Worm (Caenorhabditis elegans) whole organism, L4 larva: Measurements from ENCODE around the gene Y80D3A.8.
A peak's percentile ranks its signal among the peaks of the same experiment; 100 is the strongest.

Source experiments
- F26F4.8 ChIP-seq: fragments of 200-800 bp; sonication (Bioruptor generic); conservative IDR thresholded peaks from 2 replicates; pipeline ENCODE4 v1.3.6; 2022; ENCODE audit warnings: missing genetic modification characterization, missing compliant biosample characterization
- F49E8.2 ChIP-seq: sonication (generic microtip); optimal IDR thresholded peaks from 2 replicates; lab custom pipeline; 2016; ENCODE audit warnings: missing compliant biosample characterization, mild to moderate bottlenecking, missing genetic modification characterization, borderline replicate concordance
- R02D3.7 ChIP-seq: fragments of 150-350 bp; sonication (generic microtip); optimal IDR thresholded peaks from 3 replicates; lab custom pipeline; 2014; ENCODE audit warnings: missing biosample characterization, missing genetic modification characterization
- T20F7.1 ChIP-seq: fragments of 200-800 bp; sonication (Bioruptor generic); optimal IDR thresholded peaks from 2 replicates; lab custom pipeline; 2018; ENCODE audit warnings: mild to moderate bottlenecking, missing genetic modification characterization, missing compliant biosample characterization
- Y5F2A.4 ChIP-seq: fragments of 200-800 bp; sonication (Bioruptor generic); optimal IDR thresholded peaks from 2 replicates; lab custom pipeline; 2018; ENCODE audit warnings: mild to moderate bottlenecking, missing genetic modification characterization, missing compliant biosample characterization
- Y75B8A.6 ChIP-seq: fragments of 200-800 bp; sonication (Bioruptor generic); IDR thresholded peaks from 2 replicates; pipeline ENCODE4 v1.3.6; 2022; ENCODE audit warnings: missing genetic modification reagents, missing genetic modification characterization, missing compliant biosample characterization
- ZK337.2 ChIP-seq: fragments of 200-800 bp; sonication (Bioruptor generic); IDR thresholded peaks from 2 replicates; pipeline ENCODE4 v1.3.6; 2022; ENCODE audit warnings: missing genetic modification reagents, missing genetic modification characterization, missing compliant biosample characterization
- ama-1 ChIP-seq: fragments of 150-350 bp; optimal IDR thresholded peaks from 2 replicates; lab custom pipeline; 2014; ENCODE audit warnings: inconsistent platforms, mixed read lengths
- ceh-28 ChIP-seq: fragments of 150-350 bp; optimal IDR thresholded peaks from 2 replicates; lab custom pipeline; 2014; ENCODE audit warnings: missing biosample characterization, missing genetic modification reagents, missing genetic modification characterization
- ceh-32 ChIP-seq: sonication (generic microtip); optimal IDR thresholded peaks from 2 replicates; lab custom pipeline; 2016; ENCODE audit warnings: mild to moderate bottlenecking, missing genetic modification characterization, missing compliant biosample characterization; ENCODE audit not compliant: poor library complexity
- ceh-62 ChIP-seq: sonication (generic microtip); optimal IDR thresholded peaks from 2 replicates; lab custom pipeline; 2017; ENCODE audit warnings: missing biosample characterization, missing genetic modification characterization
- ceh-82 ChIP-seq: sonication (generic microtip); optimal IDR thresholded peaks from 2 replicates; lab custom pipeline; 2017; ENCODE audit warnings: missing biosample characterization, missing genetic modification characterization
- ces-1 ChIP-seq: fragments of 150-350 bp; sonication (generic microtip); optimal IDR thresholded peaks from 4 replicates; lab custom pipeline; 2014; ENCODE audit warnings: missing biosample characterization, missing genetic modification reagents, missing genetic modification characterization
- cey-2 ChIP-seq: sonication (generic microtip); optimal IDR thresholded peaks from 3 replicates; lab custom pipeline; 2017; ENCODE audit warnings: missing genetic modification characterization, mild to moderate bottlenecking, missing compliant biosample characterization, antibody characterized with exemption, borderline replicate concordance; ENCODE audit not compliant: insufficient read depth
- ctbp-1 ChIP-seq: fragments of 200-800 bp; sonication (Bioruptor generic); IDR thresholded peaks from 2 replicates; pipeline ENCODE4 v1.3.6; 2022; ENCODE audit warnings: missing genetic modification reagents, missing genetic modification characterization, missing compliant biosample characterization
- daf-8 ChIP-seq: fragments of 200-800 bp; sonication (Bioruptor generic); IDR thresholded peaks from 2 replicates; pipeline ENCODE4 v1.3.6; 2022; ENCODE audit warnings: missing genetic modification characterization, missing compliant biosample characterization
- dmd-6 ChIP-seq: fragments of 200-800 bp; sonication (Bioruptor generic); IDR thresholded peaks from 2 replicates; pipeline ENCODE4 v1.3.6; 2022; ENCODE audit warnings: missing genetic modification reagents, missing genetic modification characterization, missing compliant biosample characterization
- dmd-8 ChIP-seq: fragments of 200-800 bp; sonication (Bioruptor generic); IDR thresholded peaks from 2 replicates; pipeline ENCODE4 v1.3.6; 2022; ENCODE audit warnings: missing genetic modification characterization, missing compliant biosample characterization
- dpl-1 ChIP-seq: fragments of 150-350 bp; optimal IDR thresholded peaks from 2 replicates; lab custom pipeline; 2014; ENCODE audit warnings: missing biosample characterization, missing genetic modification reagents, missing genetic modification characterization
- duxl-1 ChIP-seq: sonication (generic microtip); optimal IDR thresholded peaks from 2 replicates; lab custom pipeline; 2016; ENCODE audit warnings: mild to moderate bottlenecking, missing genetic modification characterization, moderate library complexity, missing compliant biosample characterization; ENCODE audit not compliant: poor library complexity
- dve-1 ChIP-seq: sonication (generic microtip); optimal IDR thresholded peaks from 2 replicates; lab custom pipeline; 2017; ENCODE audit warnings: antibody characterized with exemption, mild to moderate bottlenecking, missing genetic modification characterization, missing compliant biosample characterization; ENCODE audit not compliant: insufficient read depth
- egl-27 ChIP-seq: sonication (generic microtip); optimal IDR thresholded peaks from 3 replicates; lab custom pipeline; 2017; ENCODE audit warnings: missing biosample characterization, missing genetic modification reagents, missing genetic modification characterization
- fkh-10 ChIP-seq: fragments of 150-350 bp; optimal IDR thresholded peaks from 2 replicates; lab custom pipeline; 2014; ENCODE audit warnings: missing biosample characterization, missing genetic modification reagents, missing genetic modification characterization
- gei-8 ChIP-seq: fragments of 200-800 bp; sonication (Bioruptor generic); optimal IDR thresholded peaks from 2 replicates; lab custom pipeline; 2018; ENCODE audit warnings: mild to moderate bottlenecking, missing genetic modification characterization, missing compliant biosample characterization
- hlh-30 ChIP-seq: sonication (generic microtip); optimal IDR thresholded peaks from 2 replicates; lab custom pipeline; 2017; ENCODE audit warnings: antibody characterized with exemption, mild to moderate bottlenecking, missing genetic modification characterization, missing compliant biosample characterization; ENCODE audit not compliant: insufficient read depth
- lin-1 ChIP-seq: fragments of 200-800 bp; sonication (Bioruptor generic); IDR thresholded peaks from 2 replicates; pipeline ENCODE4 v1.3.6; 2022; ENCODE audit warnings: missing genetic modification reagents, missing genetic modification characterization, missing compliant biosample characterization
- lin-15B ChIP-seq: fragments of 150-350 bp; sonication (generic microtip); optimal IDR thresholded peaks from 3 replicates; lab custom pipeline; 2014; ENCODE audit warnings: missing biosample characterization, missing genetic modification characterization
- lin-39 ChIP-seq: fragments of 150-350 bp; optimal IDR thresholded peaks from 2 replicates; lab custom pipeline; 2014; ENCODE audit warnings: missing biosample characterization, missing genetic modification reagents, missing genetic modification characterization
- lsy-2 ChIP-seq, 2 experiments: fragments of 150-350 bp in 1 of 2; sonication (generic microtip) in 1 of 2; optimal IDR thresholded peaks; 2 replicates each; lab custom pipeline; 2014 to 2017; ENCODE audit warnings: missing biosample characterization in 2 of 2, missing genetic modification characterization in 2 of 2
- mdt-29 ChIP-seq: fragments of 200-800 bp; sonication (Bioruptor generic); IDR thresholded peaks from 2 replicates; pipeline ENCODE4 v1.3.6; 2022; ENCODE audit warnings: missing genetic modification reagents, missing genetic modification characterization, missing compliant biosample characterization
- mep-1 ChIP-seq: fragments of 150-350 bp; sonication (generic microtip); optimal IDR thresholded peaks from 3 replicates; lab custom pipeline; 2014; ENCODE audit warnings: missing biosample characterization, missing genetic modification characterization
- mes-2 ChIP-seq: sonication (generic microtip); optimal IDR thresholded peaks from 2 replicates; lab custom pipeline; 2016; ENCODE audit warnings: missing genotype, mild to moderate bottlenecking, missing genetic modification characterization, missing compliant biosample characterization; ENCODE audit not compliant: poor library complexity, severe bottlenecking
- mxl-2 ChIP-seq: fragments of 200-800 bp; sonication (Bioruptor generic); conservative IDR thresholded peaks from 2 replicates; pipeline ENCODE4 v1.3.6; 2022; ENCODE audit warnings: missing genetic modification reagents, missing genetic modification characterization, missing compliant biosample characterization
- mxl-3 ChIP-seq: fragments of 200-800 bp; sonication (Bioruptor generic); optimal IDR thresholded peaks from 2 replicates; lab custom pipeline; 2018; ENCODE audit warnings: mild to moderate bottlenecking, missing genetic modification characterization, missing compliant biosample characterization
- nhr-102 ChIP-seq: sonication (generic microtip); optimal IDR thresholded peaks from 2 replicates; lab custom pipeline; 2016; ENCODE audit warnings: mild to moderate bottlenecking, missing genetic modification characterization, moderate library complexity, missing compliant biosample characterization
- nhr-11 ChIP-seq: fragments of 150-350 bp; optimal IDR thresholded peaks from 2 replicates; lab custom pipeline; 2014; ENCODE audit warnings: missing biosample characterization, missing genetic modification characterization
- nhr-28 ChIP-seq: fragments of 150-350 bp; optimal IDR thresholded peaks from 2 replicates; lab custom pipeline; 2014; ENCODE audit warnings: missing biosample characterization, missing genetic modification characterization
- nhr-41 ChIP-seq: fragments of 200-800 bp; sonication (Bioruptor generic); IDR thresholded peaks from 2 replicates; pipeline ENCODE4 v1.3.6; 2022; ENCODE audit warnings: missing genetic modification reagents, missing genetic modification characterization, missing compliant biosample characterization
- nhr-42 ChIP-seq: fragments of 200-800 bp; sonication (Bioruptor generic); IDR thresholded peaks from 2 replicates; pipeline ENCODE4 v1.3.6; 2022; ENCODE audit warnings: missing genetic modification characterization, missing compliant biosample characterization
- nhr-76 ChIP-seq: fragments of 150-350 bp; optimal IDR thresholded peaks from 2 replicates; lab custom pipeline; 2014; ENCODE audit warnings: missing biosample characterization, missing genetic modification characterization
- php-3 ChIP-seq: fragments of 200-800 bp; sonication (Bioruptor generic); IDR thresholded peaks from 2 replicates; pipeline ENCODE4 v1.3.6; 2022; ENCODE audit warnings: missing genetic modification reagents, missing genetic modification characterization, missing compliant biosample characterization
- rbr-2 ChIP-seq: sonication (generic microtip); optimal IDR thresholded peaks from 2 replicates; lab custom pipeline; 2016; ENCODE audit warnings: missing genotype, missing genetic modification characterization, missing compliant biosample characterization
- sdz-12 ChIP-seq: fragments of 200-800 bp; sonication (Bioruptor generic); optimal IDR thresholded peaks from 2 replicates; lab custom pipeline; 2018; ENCODE audit warnings: mild to moderate bottlenecking, missing genetic modification characterization, missing compliant biosample characterization
- snpc-1.2 ChIP-seq: fragments of 200-800 bp; sonication (Bioruptor generic); IDR thresholded peaks from 2 replicates; pipeline ENCODE4 v1.3.6; 2022; ENCODE audit warnings: missing genetic modification reagents, missing genetic modification characterization, missing compliant biosample characterization
- spr-3 ChIP-seq: fragments of 200-800 bp; sonication (Bioruptor generic); optimal IDR thresholded peaks from 2 replicates; lab custom pipeline; 2018; ENCODE audit warnings: mild to moderate bottlenecking, missing genetic modification characterization, missing compliant biosample characterization
- unc-39 ChIP-seq: sonication (generic microtip); optimal IDR thresholded peaks from 2 replicates; lab custom pipeline; 2017; ENCODE audit warnings: missing biosample characterization, missing genetic modification characterization
- vab-7 ChIP-seq: fragments of 200-800 bp; sonication (Bioruptor generic); IDR thresholded peaks from 2 replicates; pipeline ENCODE4 v1.3.6; 2022; ENCODE audit warnings: missing genetic modification reagents, missing genetic modification characterization, missing compliant biosample characterization
- zfp-2 ChIP-seq: sonication (generic microtip); optimal IDR thresholded peaks from 2 replicates; lab custom pipeline; 2016; ENCODE audit warnings: mild to moderate bottlenecking, missing genetic modification characterization, missing compliant biosample characterization
- zip-11 ChIP-seq: fragments of 200-800 bp; sonication (Bioruptor generic); IDR thresholded peaks from 2 replicates; pipeline ENCODE4 v1.3.6; 2022; ENCODE audit warnings: missing genetic modification characterization, missing compliant biosample characterization

Gene Y80D3A.8

DNA sequence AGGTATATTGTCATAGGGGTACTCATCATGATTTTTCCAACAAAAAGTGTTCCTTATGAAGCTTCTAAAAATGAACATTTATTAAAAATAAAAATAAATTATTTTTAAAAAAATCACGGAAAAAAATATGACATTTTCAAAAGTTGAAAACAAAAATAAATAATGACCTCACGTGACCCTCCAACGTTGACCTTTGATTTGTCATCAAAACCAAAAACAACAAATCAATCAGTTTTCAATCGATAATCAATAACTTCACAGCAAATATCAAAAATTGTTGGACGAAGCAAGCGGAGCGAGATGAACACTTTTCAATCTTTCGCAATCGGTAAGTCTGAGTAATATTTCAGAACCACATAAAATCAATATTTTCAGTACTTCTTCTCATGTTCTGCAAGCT, at the start of gene Y80D3A.8:
Gene Y80D3A.8 (plus strand): TSS at position 301 of the 400 bp plus-strand sequence.
- TF ChIP-seq zip-11 (GFP tag; lab: Robert Waterston, UW) (no peak), mxl-2 (GFP tag; lab: Robert Waterston, UW) (no peak), spr-3 (no peak), Y5F2A.4 (no peak), nhr-28 (tag; lab: Kevin White, UChicago) (no peak), nhr-42 (GFP tag; lab: Robert Waterston, UW) (no peak), mes-2 (tag; lab: Kevin White, UChicago) (no peak), F49E8.2 (tag; lab: Kevin White, UChicago) (no peak), egl-27 (tag; lab: Kevin White, UChicago) (no peak), lin-1 (GFP tag; lab: Robert Waterston, UW) (no peak), ces-1 (no peak), sdz-12 (GFP tag; lab: Kevin White, UChicago) (no peak), zfp-2 (tag; lab: Kevin White, UChicago) (no peak)
- TF ChIP-seq, all 104 proteins: peak for 0

DNA sequence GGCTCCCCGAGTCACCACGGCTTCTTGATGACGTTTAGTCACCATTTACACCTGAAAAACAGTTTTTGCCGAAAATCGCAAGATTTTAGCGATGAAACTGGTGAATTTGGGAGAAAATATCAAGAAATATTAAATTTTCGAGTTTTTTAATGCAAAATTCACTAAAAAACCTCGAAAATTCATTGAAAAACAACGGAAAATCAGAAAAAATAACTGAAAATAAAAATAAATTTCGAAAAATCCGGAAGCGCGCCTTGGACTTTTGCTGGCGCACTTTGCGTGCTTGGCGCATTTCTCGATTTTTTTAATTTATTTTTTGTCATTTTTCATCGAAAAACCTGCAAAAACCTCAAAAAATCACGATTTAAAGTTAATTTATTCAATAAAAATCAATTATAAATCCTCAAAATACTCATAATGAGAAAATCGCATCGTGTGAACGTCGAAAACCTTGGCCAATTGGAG, 45.5 kb upstream of the Y80D3A.8 start, which contains the start of gene emb-4:
Gene emb-4 (minus strand): TSS at position 51 of the 465 bp plus-strand sequence.
- no peak for TF ChIP-seq snpc-1.2 (GFP tag; lab: Robert Waterston, UW)
- no peak for TF ChIP-seq nhr-76 (tag; lab: Kevin White, UChicago)
- peak; percentile 1 for TF ChIP-seq nhr-102 (tag; lab: Kevin White, UChicago)
- TF ChIP-seq cey-2: no peak
- peak; percentile 71 for TF ChIP-seq mes-2 (tag; lab: Kevin White, UChicago)
- TF ChIP-seq duxl-1 (tag; lab: Kevin White, UChicago): no peak
- peak in 1 of 2 experiments; percentile 65 for TF ChIP-seq lsy-2 (tag; optimal IDR thresholded peaks at IDR 0.05; lab: Kevin White, UChicago)
- no peak for TF ChIP-seq gei-8 (GFP tag; lab: Kevin White, UChicago)
- no peak for TF ChIP-seq ceh-28 (tag; lab: Kevin White, UChicago)
- TF ChIP-seq php-3 (GFP tag; lab: Robert Waterston, UW): no peak
- TF ChIP-seq daf-8: no peak
- TF ChIP-seq ctbp-1 (GFP tag; lab: Robert Waterston, UW): no peak
- no peak for TF ChIP-seq nhr-41 (GFP tag; lab: Robert Waterston, UW)
- TF ChIP-seq Y75B8A.6 (GFP tag; lab: Robert Waterston, UW): no peak
- TF ChIP-seq egl-27 (tag; lab: Kevin White, UChicago): no peak
- peak; percentile 72 for TF ChIP-seq dpl-1
- peak; percentile 11 for TF ChIP-seq hlh-30 (tag; lab: Kevin White, UChicago)
- peak; percentile 22 for TF ChIP-seq rbr-2 (tag; lab: Kevin White, UChicago)
- no peak for TF ChIP-seq unc-39 (tag; lab: Kevin White, UChicago)
- TF ChIP-seq dmd-6 (GFP tag; lab: Robert Waterston, UW): peak; percentile 37
- no peak for TF ChIP-seq nhr-11 (tag; lab: Kevin White, UChicago)
- TF ChIP-seq ceh-82 (tag; lab: Kevin White, UChicago): no peak
- no peak for TF ChIP-seq mxl-3 (GFP tag; lab: Kevin White, UChicago)
- TF ChIP-seq lin-39 (tag; lab: Kevin White, UChicago): no peak
- no peak for TF ChIP-seq zfp-2 (tag; lab: Kevin White, UChicago)
- TF ChIP-seq ceh-62 (tag; lab: Kevin White, UChicago): no peak
- no peak for TF ChIP-seq mdt-29
- no peak for TF ChIP-seq F26F4.8 (GFP tag; lab: Robert Waterston, UW)
- TF ChIP-seq R02D3.7 (tag; lab: Kevin White, UChicago): no peak
- TF ChIP-seq ZK337.2: no peak
- TF ChIP-seq fkh-10 (GFP tag; lab: Kevin White, UChicago): no peak
- TF ChIP-seq vab-7 (GFP tag; lab: Robert Waterston, UW): no peak
- no peak for TF ChIP-seq F49E8.2 (tag; lab: Kevin White, UChicago)
- peak; percentile 47 for TF ChIP-seq ama-1
- peak; percentile 43 for TF ChIP-seq mep-1 (tag; lab: Kevin White, UChicago)
- TF ChIP-seq dve-1 (tag; lab: Kevin White, UChicago): peak; percentile 37
- no peak for TF ChIP-seq lin-15B
- no peak for TF ChIP-seq ceh-32 (tag; lab: Kevin White, UChicago)
- TF ChIP-seq T20F7.1 (GFP tag; lab: Kevin White, UChicago): no peak
- no peak for TF ChIP-seq dmd-8 (GFP tag; lab: Robert Waterston, UW)
